Worm (Caenorhabditis elegans) whole organism, L2 larva: ENCODE data around the gene cnk-1.

Source experiments
- R02D3.7 ChIP-seq: fragments of 150-350 bp; optimal IDR thresholded peaks from 2 replicates; lab custom pipeline; 2014; ENCODE audit warnings: missing biosample characterization, missing genetic modification characterization
- fos-1 ChIP-seq: fragments of 150-350 bp; optimal IDR thresholded peaks from 2 replicates; lab custom pipeline; 2014; ENCODE audit warnings: missing biosample characterization, missing genetic modification characterization
- lin-39 ChIP-seq: fragments of 150-350 bp; optimal IDR thresholded peaks from 2 replicates; lab custom pipeline; 2014; ENCODE audit warnings: missing biosample characterization, missing genetic modification reagents, missing genetic modification characterization
- nhr-11 ChIP-seq: fragments of 150-350 bp; optimal IDR thresholded peaks from 2 replicates; lab custom pipeline; 2014; ENCODE audit warnings: missing biosample characterization, missing genetic modification characterization
- nhr-12 ChIP-seq: fragments of 150-350 bp; optimal IDR thresholded peaks from 2 replicates; lab custom pipeline; 2014; ENCODE audit warnings: missing biosample characterization, missing genetic modification characterization
- unc-62 ChIP-seq: fragments of 150-350 bp; optimal IDR thresholded peaks from 2 replicates; lab custom pipeline; 2014; ENCODE audit warnings: missing biosample characterization, missing genetic modification reagents, missing genetic modification characterization
- ztf-11 ChIP-seq: sonication (generic microtip); optimal IDR thresholded peaks from 2 replicates; lab custom pipeline; 2017; ENCODE audit warnings: missing biosample characterization, missing genetic modification characterization

DNA sequence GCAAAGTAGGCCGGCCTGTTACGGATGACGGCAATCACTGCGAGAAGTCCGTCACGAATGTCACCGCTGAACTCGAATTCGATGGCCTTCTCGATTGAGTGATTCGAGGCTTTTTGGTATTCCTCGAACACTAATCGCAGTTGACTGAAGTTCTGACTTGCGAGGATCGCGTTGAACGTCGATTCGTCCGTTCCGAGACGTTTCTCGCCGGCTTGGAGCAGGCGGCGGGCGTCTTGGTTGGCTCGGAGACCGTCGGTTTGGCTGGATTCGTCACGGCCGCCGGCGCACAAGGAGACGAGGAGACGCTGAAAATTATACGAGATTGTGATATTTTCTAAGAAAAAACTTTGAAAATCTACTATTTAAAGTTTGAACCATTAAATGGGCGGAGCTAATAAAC is 55.3 kb downstream of the cnk-1 start:
- no peak for TF ChIP-seq ztf-11
- no peak for TF ChIP-seq unc-62 (GFP tag; lab: Kevin White, UChicago)
- no peak for TF ChIP-seq nhr-12 (tag; lab: Kevin White, UChicago)
- TF ChIP-seq R02D3.7 (tag; lab: Kevin White, UChicago) = no peak
- TF ChIP-seq nhr-11 (tag; lab: Kevin White, UChicago) = no peak
- no peak for TF ChIP-seq lin-39 (tag; lab: Kevin White, UChicago)
- TF ChIP-seq fos-1 = no peak
